Fruit fly (Drosophila melanogaster) whole organism, embryonic: ENCODE data around the gene RhoGAP19D.

Experiments
- ATbp ChIP-seq: fragments of 200-800 bp; sonication (Bioruptor generic); optimal IDR thresholded peaks from 2 replicates; lab custom pipeline; 2017; ENCODE audit warnings: missing biosample characterization, mild to moderate bottlenecking, missing genetic modification characterization, missing genetic modification reagents
- Asciz ChIP-seq: fragments of 200-800 bp; sonication (Bioruptor generic); optimal IDR thresholded peaks from 2 replicates; lab custom pipeline; 2017; ENCODE audit warnings: missing biosample characterization, mild to moderate bottlenecking, missing genetic modification characterization, missing genetic modification reagents
- Atf3 ChIP-seq: fragments of 200-800 bp; sonication (Bioruptor generic); optimal IDR thresholded peaks from 3 replicates; lab custom pipeline; 2016; ENCODE audit warnings: missing biosample characterization, missing genetic modification characterization
- Bgb ChIP-seq: fragments of 200-800 bp; sonication (Bioruptor generic); IDR thresholded peaks from 2 replicates; pipeline ENCODE4 v1.3.6; 2022; ENCODE audit warnings: missing biosample characterization, missing genetic modification characterization; ENCODE audit not compliant: partially characterized antibody
- CG11398 ChIP-seq: fragments of 200-800 bp; sonication (Bioruptor generic); optimal IDR thresholded peaks from 2 replicates; lab custom pipeline; 2016; ENCODE audit warnings: missing biosample characterization, missing genetic modification characterization
- CG11456 ChIP-seq: fragments of 200-800 bp; sonication (Bioruptor generic); IDR thresholded peaks from 3 replicates; pipeline ENCODE4 v1.3.6; 2022; ENCODE audit warnings: missing biosample characterization, missing genetic modification characterization
- CG14710 ChIP-seq: fragments of 200-800 bp; sonication (Bioruptor generic); optimal IDR thresholded peaks from 3 replicates; lab custom pipeline; 2019; ENCODE audit warnings: missing biosample characterization, mild to moderate bottlenecking, missing genetic modification characterization, moderate library complexity
- CG15601 ChIP-seq: fragments of 200-800 bp; sonication (Bioruptor generic); optimal IDR thresholded peaks from 3 replicates; lab custom pipeline; 2019; ENCODE audit warnings: missing biosample characterization, mild to moderate bottlenecking, missing genetic modification characterization, moderate library complexity
- CG16815 ChIP-seq: fragments of 200-800 bp; sonication (Bioruptor generic); optimal IDR thresholded peaks from 3 replicates; lab custom pipeline; 2017; ENCODE audit warnings: missing biosample characterization, mild to moderate bottlenecking, missing genetic modification characterization
- CG17568 ChIP-seq: fragments of 200-800 bp; sonication (Bioruptor generic); optimal IDR thresholded peaks from 2 replicates; lab custom pipeline; 2018; ENCODE audit warnings: missing biosample characterization, mild to moderate bottlenecking, missing genetic modification characterization, moderate library complexity
- CG18476 ChIP-seq: fragments of 200-800 bp; sonication (Bioruptor generic); optimal IDR thresholded peaks from 2 replicates; lab custom pipeline; 2016; ENCODE audit warnings: missing biosample characterization, mild to moderate bottlenecking, missing genetic modification characterization
- CG18764 ChIP-seq: fragments of 200-800 bp; sonication (Bioruptor generic); optimal IDR thresholded peaks from 3 replicates; lab custom pipeline; 2016; ENCODE audit warnings: missing biosample characterization, missing genetic modification characterization
- CG30431 ChIP-seq: fragments of 200-800 bp; sonication (Bioruptor generic); optimal IDR thresholded peaks from 2 replicates; lab custom pipeline; 2017; ENCODE audit warnings: missing biosample characterization, missing genetic modification characterization
- CG31365 ChIP-seq: fragments of 200-800 bp; sonication (Bioruptor generic); optimal IDR thresholded peaks from 2 replicates; lab custom pipeline; 2018; ENCODE audit warnings: missing biosample characterization, mild to moderate bottlenecking, missing genetic modification characterization
- CG3838 ChIP-seq: fragments of 200-800 bp; sonication (Bioruptor generic); optimal IDR thresholded peaks from 3 replicates; lab custom pipeline; 2016; ENCODE audit warnings: missing biosample characterization, missing genetic modification characterization
- CG4360 ChIP-seq: fragments of 200-800 bp; sonication (Bioruptor generic); IDR thresholded peaks from 2 replicates; pipeline ENCODE4 v1.3.6; 2022; ENCODE audit warnings: missing biosample characterization, missing genetic modification characterization
- CG7963 ChIP-seq: fragments of 200-800 bp; sonication (Bioruptor generic); IDR thresholded peaks from 3 replicates; pipeline ENCODE4 v1.3.6; 2022; ENCODE audit warnings: missing biosample characterization, missing genetic modification characterization; ENCODE audit not compliant: partially characterized antibody
- CG8765 ChIP-seq: fragments of 200-800 bp; sonication (Bioruptor generic); IDR thresholded peaks from 2 replicates; pipeline ENCODE4 v1.3.6; 2022; ENCODE audit warnings: missing biosample characterization, missing genetic modification characterization
- CG9797 ChIP-seq: fragments of 200-800 bp; sonication (Bioruptor generic); optimal IDR thresholded peaks from 3 replicates; lab custom pipeline; 2018; ENCODE audit warnings: missing biosample characterization, mild to moderate bottlenecking, missing genetic modification characterization
- CkIIα-i1 ChIP-seq: fragments of 200-800 bp; sonication (Bioruptor generic); IDR thresholded peaks from 2 replicates; pipeline ENCODE4 v1.3.6; 2022; ENCODE audit warnings: missing biosample characterization, missing genetic modification characterization
- D ChIP-seq, 2 experiments: fragments of 200-800 bp in 1 of 2; fragments of >200 bp in 1 of 2; sonication (Bioruptor generic) in 1 of 2; optimal IDR thresholded peaks; 2 replicates in 1 of 2; 3 replicates in 1 of 2; lab custom pipeline; 2017; ENCODE audit warnings: mild to moderate bottlenecking in 1 of 2, missing biosample characterization in 1 of 2, missing genetic modification characterization in 1 of 2, missing genetic modification reagents in 1 of 2
- HLHmδ ChIP-seq: fragments of 200-800 bp; sonication (Bioruptor generic); optimal IDR thresholded peaks from 2 replicates; lab custom pipeline; 2018; ENCODE audit warnings: missing biosample characterization, mild to moderate bottlenecking, missing genetic modification characterization, moderate library complexity
- Jarid2 ChIP-seq: fragments of 200-800 bp; sonication (Bioruptor generic); optimal IDR thresholded peaks from 3 replicates; lab custom pipeline; 2017; ENCODE audit warnings: mild to moderate bottlenecking, missing biosample characterization, missing genetic modification reagents, missing genetic modification characterization
- Med ChIP-seq: fragments of 200-800 bp; sonication (Bioruptor generic); peaks from one replicate; lab custom pipeline; 2016; ENCODE audit warnings: missing biosample characterization, missing genetic modification characterization, mild to moderate bottlenecking, inconsistent platforms, moderate library complexity
- Oli ChIP-seq: fragments of 200-800 bp; sonication (Bioruptor generic); optimal IDR thresholded peaks from 2 replicates; lab custom pipeline; 2018; ENCODE audit warnings: missing biosample characterization, mild to moderate bottlenecking, missing genetic modification characterization, moderate library complexity
- Pdp1 ChIP-seq, 2 experiments: fragments of 200-800 bp; sonication (Bioruptor generic); optimal IDR thresholded peaks; 3 replicates each; lab custom pipeline; 2016; ENCODE audit warnings: missing biosample characterization in 2 of 2, missing genetic modification characterization in 2 of 2, mild to moderate bottlenecking in 1 of 2, moderate library complexity in 1 of 2
- Ravus ChIP-seq: fragments of 200-800 bp; sonication (Bioruptor generic); IDR thresholded peaks from 2 replicates; pipeline ENCODE4 v1.3.6; 2022; ENCODE audit warnings: missing biosample characterization, missing genetic modification characterization
- Sox100B ChIP-seq: fragments of 200-800 bp; sonication (Bioruptor generic); optimal IDR thresholded peaks from 3 replicates; lab custom pipeline; 2018; ENCODE audit warnings: missing biosample characterization, mild to moderate bottlenecking, missing genetic modification characterization
- al ChIP-seq: fragments of 200-800 bp; sonication (Bioruptor generic); IDR thresholded peaks from 2 replicates; pipeline ENCODE4 v1.3.6; 2022; ENCODE audit warnings: missing biosample characterization, missing genetic modification characterization
- az2 ChIP-seq: fragments of 200-800 bp; sonication (Bioruptor generic); optimal IDR thresholded peaks from 3 replicates; lab custom pipeline; 2016; ENCODE audit warnings: missing biosample characterization, missing genetic modification characterization
- bigmax ChIP-seq: fragments of 200-800 bp; sonication (Bioruptor generic); optimal IDR thresholded peaks from 2 replicates; lab custom pipeline; 2018; ENCODE audit warnings: missing biosample characterization, mild to moderate bottlenecking, missing genetic modification characterization
- cwo ChIP-seq: fragments of 200-800 bp; sonication (Bioruptor generic); optimal IDR thresholded peaks from 3 replicates; lab custom pipeline; 2017; ENCODE audit warnings: missing biosample characterization, missing genetic modification characterization, mild to moderate bottlenecking, moderate library complexity, missing genetic modification reagents
- dan ChIP-seq: fragments of 200-800 bp; sonication (Bioruptor generic); IDR thresholded peaks from 2 replicates; pipeline ENCODE4 v1.3.6; 2022; ENCODE audit warnings: missing biosample characterization, missing genetic modification characterization
- gcm ChIP-seq: fragments of 200-800 bp; sonication (Bioruptor generic); optimal IDR thresholded peaks from 2 replicates; lab custom pipeline; 2019; ENCODE audit warnings: missing biosample characterization, mild to moderate bottlenecking, missing genetic modification characterization, moderate library complexity
- lbe ChIP-seq: fragments of 200-800 bp; sonication (Bioruptor generic); optimal IDR thresholded peaks from 2 replicates; lab custom pipeline; 2016; ENCODE audit warnings: missing biosample characterization, mild to moderate bottlenecking, missing genetic modification characterization
- luna ChIP-seq: fragments of 200-800 bp; sonication (Bioruptor generic); optimal IDR thresholded peaks from 2 replicates; lab custom pipeline; 2016; ENCODE audit warnings: missing biosample characterization, missing genetic modification characterization
- nerfin-1 ChIP-seq: fragments of 200-800 bp; sonication (Bioruptor generic); optimal IDR thresholded peaks from 3 replicates; lab custom pipeline; 2019; ENCODE audit warnings: missing biosample characterization, mild to moderate bottlenecking, missing genetic modification characterization, moderate library complexity
- otp ChIP-seq: fragments of 200-800 bp; sonication (Bioruptor generic); IDR thresholded peaks from 3 replicates; pipeline ENCODE4, ENCODE4 v1.3.6; 2022; ENCODE audit warnings: missing biosample characterization, missing genetic modification characterization
- pb ChIP-seq: fragments of 200-800 bp; sonication (Bioruptor generic); optimal IDR thresholded peaks from 3 replicates; lab custom pipeline; 2016; ENCODE audit warnings: missing biosample characterization, missing genetic modification characterization
- sc ChIP-seq, 3 experiments: fragments of >200 bp in 2 of 3; fragments of 200-800 bp in 1 of 3; sonication (Bioruptor generic) in 1 of 3; optimal IDR thresholded peaks; 2 replicates in 2 of 3; 3 replicates in 1 of 3; lab custom pipeline; 2017; ENCODE audit warnings: mild to moderate bottlenecking in 1 of 3, missing biosample characterization in 1 of 3, missing genetic modification characterization in 1 of 3, missing genetic modification reagents in 1 of 3
- sd ChIP-seq: fragments of 200-800 bp; sonication (Bioruptor generic); optimal IDR thresholded peaks from 3 replicates; lab custom pipeline; 2018; ENCODE audit warnings: missing biosample characterization, mild to moderate bottlenecking, missing genetic modification characterization, moderate library complexity
- sens ChIP-seq: fragments of 200-800 bp; sonication (Bioruptor generic); peaks from one replicate; lab custom pipeline; 2016; ENCODE audit warnings: missing biosample characterization, missing genetic modification characterization
- sens-2 ChIP-seq: fragments of 200-800 bp; sonication (Bioruptor generic); IDR thresholded peaks from 2 replicates; pipeline ENCODE4 v1.3.6; 2022; ENCODE audit warnings: missing biosample characterization, missing genetic modification characterization
- tna ChIP-seq: fragments of 200-800 bp; sonication (Bioruptor generic); IDR thresholded peaks from 2 replicates; pipeline ENCODE4 v1.3.6; 2022; ENCODE audit warnings: missing biosample characterization, missing genetic modification characterization; ENCODE audit not compliant: partially characterized antibody
- trem ChIP-seq: fragments of 200-800 bp; optimal IDR thresholded peaks from 3 replicates; lab custom pipeline; 2019; ENCODE audit warnings: missing biosample characterization, mild to moderate bottlenecking, missing genetic modification characterization, moderate library complexity
- twi ChIP-seq: fragments of 200-800 bp; optimal IDR thresholded peaks from 2 replicates; lab custom pipeline; 2019; ENCODE audit warnings: missing biosample characterization, mild to moderate bottlenecking, missing genetic modification characterization, moderate library complexity
- zen ChIP-seq: fragments of 200-800 bp; sonication (Bioruptor generic); optimal IDR thresholded peaks from 3 replicates; lab custom pipeline; 2018; ENCODE audit warnings: missing biosample characterization, mild to moderate bottlenecking, missing genetic modification characterization, moderate library complexity

The RhoGAP19D gene

dm6 chrX:20495767-20496656 is 14.5 kb downstream of the RhoGAP19D start (continued):
- TF ChIP-seq bigmax (GFP tag; lab: Kevin White, UChicago) (no peak), Atf3 (GFP tag; lab: Kevin White, UChicago) (peak; percentile 16), sc (optimal IDR thresholded peaks at IDR 0.05; lab: Kevin White, UChicago) (no peak), sc (GFP tag; optimal IDR thresholded peaks at IDR 0.05; lab: Kevin White, UChicago) (peak; percentile 31), CG15601 (peak; percentile 54), D (optimal IDR thresholded peaks at IDR 0.05; lab: Kevin White, UChicago) (no peak), D (GFP tag; optimal IDR thresholded peaks at IDR 0.05; lab: Kevin White, UChicago) (peak; percentile 61), CG18476 (GFP tag; lab: Kevin White, UChicago) (peak; percentile 13), HLHmδ (GFP tag; lab: Kevin White, UChicago) (no peak), CG7963 (GFP tag; lab: Robert Waterston, UW) (no peak), nerfin-1 (tag; lab: Kevin White, UChicago) (peak; percentile 42), CG16815 (GFP tag; lab: Kevin White, UChicago) (peak; percentile 49), az2 (GFP tag; lab: Kevin White, UChicago) (peak; percentile 65), gcm (GFP tag; lab: Kevin White, UChicago) (peak; percentile 12), CG11398 (GFP tag; lab: Kevin White, UChicago) (no peak), Ravus (GFP tag; lab: Robert Waterston, UW) (no peak; the same call in 1 of the 2 replicates), dan (GFP tag; lab: Robert Waterston, UW) (no peak), CG8765 (GFP tag; lab: Robert Waterston, UW) (no peak), sd (peak; percentile 17), CG14710 (tag; lab: Kevin White, UChicago) (peak; percentile 47), CG17568 (GFP tag; lab: Kevin White, UChicago) (peak; percentile 14), CG9797 (GFP tag; lab: Kevin White, UChicago) (no peak), al (GFP tag; lab: Robert Waterston, UW) (no peak; the same call in 1 of the 2 replicates), Pdp1 (GFP tag; optimal IDR thresholded peaks at IDR 0.05; lab: Kevin White, UChicago) (peak; percentile 35 to 54), ATbp (GFP tag; lab: Kevin White, UChicago) (peak; percentile 52), sens-2 (no peak), Bgb (GFP tag; lab: Robert Waterston, UW) (no peak), pb (GFP tag; lab: Kevin White, UChicago) (no peak), Jarid2 (GFP tag; lab: Kevin White, UChicago) (no peak), CkIIα-i1 (GFP tag; lab: Robert Waterston, UW) (no peak), CG4360 (no peak), CG11456 (GFP tag; lab: Robert Waterston, UW) (no peak), sens (GFP tag; lab: Kevin White, UChicago) (peak; percentile 96), Asciz (GFP tag; lab: Kevin White, UChicago) (peak; percentile 49), CG30431 (GFP tag; lab: Kevin White, UChicago) (no peak), CG18764 (GFP tag; lab: Kevin White, UChicago) (peak; percentile 27), CG31365 (peak; percentile 11), Sox100B (GFP tag; lab: Kevin White, UChicago) (peak; percentile 58), otp (GFP tag; lab: Robert Waterston, UW) (0 out of 3 replicates have a peak, but pooled peaks have one; percentile 19), trem (tag; lab: Kevin White, UChicago) (peak; percentile 45), twi (tag; lab: Kevin White, UChicago) (peak; percentile 21), cwo (GFP tag; lab: Kevin White, UChicago) (peak; percentile 58), Oli (tag; lab: Kevin White, UChicago) (peak; percentile 67), Med (peak; percentile 91), luna (no peak), lbe (GFP tag; lab: Kevin White, UChicago) (no peak), tna (GFP tag; lab: Robert Waterston, UW) (no peak), CG3838 (GFP tag; lab: Kevin White, UChicago) (peak; percentile 49), zen (peak; percentile 10)
